Fruit fly (Drosophila melanogaster): ENCODE measurements around the gene loco.

DNA sequence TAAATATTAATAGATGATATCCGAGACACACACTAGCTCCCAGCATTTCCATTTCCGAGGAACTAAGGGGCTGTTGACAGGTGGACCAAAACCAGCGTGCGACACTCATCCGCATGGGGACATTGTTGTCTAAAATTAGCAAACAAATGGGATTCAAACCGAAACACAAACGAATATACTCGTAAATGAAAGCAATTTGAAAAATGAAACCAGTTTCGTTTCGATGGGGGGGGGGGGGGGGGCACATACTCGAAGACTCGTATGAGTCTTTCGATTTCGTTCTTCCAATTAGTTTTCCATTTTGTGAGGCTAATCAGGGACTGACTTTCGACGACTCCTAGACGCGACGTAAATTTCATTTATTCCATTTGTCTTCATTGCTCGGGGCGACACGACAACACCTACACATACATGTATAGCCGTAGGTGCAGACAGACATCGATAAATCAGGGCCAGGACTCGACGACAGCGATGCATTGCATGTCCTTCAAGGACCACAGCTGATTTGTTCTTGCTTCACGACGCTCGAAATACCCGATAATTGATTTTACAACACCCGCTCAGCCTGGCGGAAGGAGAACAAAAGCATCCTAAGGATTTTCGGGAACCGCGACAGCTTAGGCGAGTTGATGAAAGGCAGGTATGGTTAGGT is 33.6 kb upstream of the loco start:
- TF ChIP-seq rgr (GFP tag; optimal IDR thresholded peaks at IDR 0.05) (no peak), N (GFP tag; optimal IDR thresholded peaks at IDR 0.05) (no peak), Hnf4 (GFP tag; optimal IDR thresholded peaks at IDR 0.05) (no peak), usp (GFP tag; optimal IDR thresholded peaks at IDR 0.05) (no peak), jim (GFP tag; optimal IDR thresholded peaks at IDR 0.05) (no peak), dmrt93B (GFP tag; optimal IDR thresholded peaks at IDR 0.05) (no peak), Hr78 (GFP tag; optimal IDR thresholded peaks at IDR 0.05) (no peak), lola (GFP tag; optimal IDR thresholded peaks at IDR 0.05) (no peak), GATAd (GFP tag; optimal IDR thresholded peaks at IDR 0.05) (no peak), OdsH (GFP tag; optimal IDR thresholded peaks at IDR 0.05) (no peak), pan (optimal IDR thresholded peaks at IDR 0.05) (no peak), psq (GFP tag; optimal IDR thresholded peaks at IDR 0.05) (no peak)

All from whole organism, wandering third instar larva.